Fruit fly (Drosophila melanogaster) whole organism, embryonic: ENCODE data around the gene stol.
A peak's percentile ranks its signal among the peaks of the same experiment; 100 is the strongest.

ENCODE experiments used
- B-H2 ChIP-seq: fragments of 200-800 bp; sonication (Bioruptor generic); optimal IDR thresholded peaks from 2 replicates; lab custom pipeline; 2018; ENCODE audit warnings: missing biosample characterization, mild to moderate bottlenecking, missing genetic modification characterization
- BEAF-32 ChIP-seq: fragments of 200-800 bp; sonication (Bioruptor generic); optimal IDR thresholded peaks from 3 replicates; lab custom pipeline; 2017; ENCODE audit warnings: missing biosample characterization, missing genetic modification characterization, mild to moderate bottlenecking, moderate library complexity, missing genetic modification reagents
- Bdp1 ChIP-seq: fragments of 200-800 bp; sonication (Bioruptor generic); optimal IDR thresholded peaks from 3 replicates; lab custom pipeline; 2016; ENCODE audit warnings: missing biosample characterization, missing genetic modification characterization
- Blimp-1 ChIP-seq: fragments of 200-800 bp; sonication (Bioruptor generic); optimal IDR thresholded peaks from 3 replicates; lab custom pipeline; 2018; ENCODE audit warnings: missing biosample characterization, missing genetic modification characterization, mild to moderate bottlenecking, moderate library complexity, missing genetic modification reagents
- Bteb2 ChIP-seq: fragments of 200-800 bp; sonication (Bioruptor generic); optimal IDR thresholded peaks from 2 replicates; lab custom pipeline; 2016; ENCODE audit warnings: missing biosample characterization, missing genetic modification characterization
- CG10366 ChIP-seq: fragments of 200-800 bp; sonication (Bioruptor generic); IDR thresholded peaks from 2 replicates; pipeline ENCODE4 v1.3.6; 2022; ENCODE audit warnings: missing biosample characterization, missing genetic modification characterization
- CG10959 ChIP-seq: fragments of 200-800 bp; sonication (Bioruptor generic); IDR thresholded peaks from 2 replicates; pipeline ENCODE4 v1.3.6; 2022; ENCODE audit warnings: missing biosample characterization, missing genetic modification characterization
- CG12071 ChIP-seq: fragments of 200-800 bp; sonication (Bioruptor generic); optimal IDR thresholded peaks from 3 replicates; lab custom pipeline; 2018; ENCODE audit warnings: missing biosample characterization, mild to moderate bottlenecking, missing genetic modification characterization
- CG12155 ChIP-seq: fragments of 200-800 bp; sonication (Bioruptor generic); optimal IDR thresholded peaks from 3 replicates; lab custom pipeline; 2016; ENCODE audit warnings: missing biosample characterization, missing genetic modification characterization
- CG13624 ChIP-seq: fragments of 200-800 bp; sonication (Bioruptor generic); optimal IDR thresholded peaks from 2 replicates; lab custom pipeline; 2016; ENCODE audit warnings: missing biosample characterization, missing genetic modification characterization
- CG14860 ChIP-seq: fragments of 200-800 bp; sonication (Bioruptor generic); IDR thresholded peaks from 3 replicates; pipeline ENCODE4 v1.3.6; 2022; ENCODE audit warnings: missing biosample characterization, missing genetic modification characterization; ENCODE audit not compliant: partially characterized antibody
- CG15011 ChIP-seq: fragments of 200-800 bp; sonication (Bioruptor generic); optimal IDR thresholded peaks from 3 replicates; lab custom pipeline; 2018; ENCODE audit warnings: missing biosample characterization, mild to moderate bottlenecking, missing genetic modification characterization
- CG1792 ChIP-seq: fragments of 200-800 bp; sonication (Bioruptor generic); optimal IDR thresholded peaks from 2 replicates; lab custom pipeline; 2016; ENCODE audit warnings: missing biosample characterization, missing genetic modification characterization
- CG18619 ChIP-seq: fragments of 200-800 bp; sonication (Bioruptor generic); optimal IDR thresholded peaks from 3 replicates; lab custom pipeline; 2017; ENCODE audit warnings: missing biosample characterization, mild to moderate bottlenecking, missing genetic modification characterization
- CG2875 ChIP-seq: fragments of 200-800 bp; sonication (Bioruptor generic); optimal IDR thresholded peaks from 2 replicates; lab custom pipeline; 2017; ENCODE audit warnings: missing biosample characterization, mild to moderate bottlenecking, missing genetic modification characterization, missing genetic modification reagents
- CG3163 ChIP-seq: fragments of 200-800 bp; sonication (Bioruptor generic); optimal IDR thresholded peaks from 3 replicates; lab custom pipeline; 2016; ENCODE audit warnings: missing biosample characterization, missing genetic modification characterization
- CG33557 ChIP-seq: fragments of 200-800 bp; sonication (Bioruptor generic); optimal IDR thresholded peaks from 2 replicates; lab custom pipeline; 2019; ENCODE audit warnings: missing biosample characterization, mild to moderate bottlenecking, missing genetic modification characterization, moderate library complexity
- CG34422 ChIP-seq: fragments of 200-800 bp; sonication (Bioruptor generic); IDR thresholded peaks from 3 replicates; pipeline ENCODE4 v1.3.6; 2022; ENCODE audit warnings: missing biosample characterization, missing genetic modification characterization
- CG6175 ChIP-seq: fragments of 200-800 bp; sonication (Bioruptor generic); IDR thresholded peaks from 3 replicates; pipeline ENCODE4 v1.3.6; 2022; ENCODE audit warnings: missing biosample characterization, missing genetic modification characterization
- CG7372 ChIP-seq: fragments of 200-800 bp; sonication (Bioruptor generic); IDR thresholded peaks from 2 replicates; pipeline ENCODE4 v1.3.6; 2022; ENCODE audit warnings: missing biosample characterization, missing genetic modification characterization
- CG7745 ChIP-seq: fragments of 200-800 bp; sonication (Bioruptor generic); optimal IDR thresholded peaks from 2 replicates; lab custom pipeline; 2018; ENCODE audit warnings: missing biosample characterization, mild to moderate bottlenecking, missing genetic modification characterization, moderate library complexity
- CG7928 ChIP-seq: fragments of 200-800 bp; sonication (Bioruptor generic); optimal IDR thresholded peaks from 2 replicates; lab custom pipeline; 2017; ENCODE audit warnings: missing biosample characterization, mild to moderate bottlenecking, missing genetic modification characterization
- Chrac-16 ChIP-seq: fragments of 200-800 bp; sonication (Bioruptor generic); optimal IDR thresholded peaks from 3 replicates; lab custom pipeline; 2016; ENCODE audit warnings: missing biosample characterization, missing genetic modification characterization
- Dek ChIP-seq: fragments of 200-800 bp; sonication (Bioruptor generic); optimal IDR thresholded peaks from 3 replicates; lab custom pipeline; 2019; ENCODE audit warnings: missing biosample characterization, mild to moderate bottlenecking, missing genetic modification characterization, moderate library complexity
- Dip2 ChIP-seq: fragments of 200-800 bp; sonication (Bioruptor generic); IDR thresholded peaks from 2 replicates; pipeline ENCODE4 v1.3.6; 2022; ENCODE audit warnings: missing biosample characterization, missing genetic modification characterization
- Kr ChIP-seq: fragments of 200-800 bp; sonication (Bioruptor generic); optimal IDR thresholded peaks from 2 replicates; lab custom pipeline; 2017; ENCODE audit warnings: missing biosample characterization, mild to moderate bottlenecking, missing genetic modification characterization
- Nf-YA ChIP-seq: fragments of 200-800 bp; sonication (Bioruptor generic); IDR thresholded peaks from 2 replicates; pipeline ENCODE4 v1.3.6; 2022; ENCODE audit warnings: missing biosample characterization, missing genetic modification characterization
- Nf-YC ChIP-seq: fragments of 200-800 bp; optimal IDR thresholded peaks from 3 replicates; lab custom pipeline; 2019; ENCODE audit warnings: missing biosample characterization, mild to moderate bottlenecking, missing genetic modification characterization, moderate library complexity
- NfI ChIP-seq: fragments of 200-800 bp; sonication (Bioruptor generic); optimal IDR thresholded peaks from 3 replicates; lab custom pipeline; 2018; ENCODE audit warnings: missing biosample characterization, mild to moderate bottlenecking, missing genetic modification characterization, moderate library complexity
- PHDP ChIP-seq: fragments of 200-800 bp; sonication (Bioruptor generic); optimal IDR thresholded peaks from 3 replicates; lab custom pipeline; 2018; ENCODE audit warnings: missing biosample characterization, mild to moderate bottlenecking, missing genetic modification characterization, moderate library complexity
- ash1 ChIP-seq: fragments of 200-800 bp; sonication (Bioruptor generic); optimal IDR thresholded peaks from 2 replicates; lab custom pipeline; 2018; ENCODE audit warnings: missing biosample characterization, mild to moderate bottlenecking, missing genetic modification characterization
- az2 ChIP-seq: fragments of 200-800 bp; sonication (Bioruptor generic); optimal IDR thresholded peaks from 3 replicates; lab custom pipeline; 2016; ENCODE audit warnings: missing biosample characterization, missing genetic modification characterization
- cato ChIP-seq: fragments of 200-800 bp; sonication (Bioruptor generic); optimal IDR thresholded peaks from 2 replicates; lab custom pipeline; 2016; ENCODE audit warnings: missing biosample characterization, missing genetic modification characterization, borderline replicate concordance
- dimm ChIP-seq: fragments of 200-800 bp; sonication (Bioruptor generic); IDR thresholded peaks from 2 replicates; pipeline ENCODE4 v1.3.6; 2022; ENCODE audit warnings: missing biosample characterization, missing genetic modification characterization
- ewg ChIP-seq: fragments of 200-800 bp; sonication (Bioruptor generic); optimal IDR thresholded peaks from 3 replicates; lab custom pipeline; 2017; ENCODE audit warnings: mild to moderate bottlenecking, missing biosample characterization, missing genetic modification reagents, missing genetic modification characterization
- exex ChIP-seq: fragments of 200-800 bp; sonication (Bioruptor generic); optimal IDR thresholded peaks from 4 replicates; lab custom pipeline; 2018; ENCODE audit warnings: missing biosample characterization, mild to moderate bottlenecking, missing genetic modification characterization, moderate library complexity
- ftz-f1 ChIP-seq: fragments of 200-800 bp; sonication (Bioruptor generic); optimal IDR thresholded peaks from 2 replicates; lab custom pipeline; 2016; ENCODE audit warnings: missing biosample characterization, missing genetic modification characterization
- grau ChIP-seq: fragments of 200-800 bp; optimal IDR thresholded peaks from 3 replicates; lab custom pipeline; 2019; ENCODE audit warnings: missing biosample characterization, mild to moderate bottlenecking, missing genetic modification characterization, moderate library complexity
- her ChIP-seq: fragments of 200-800 bp; sonication (Bioruptor generic); optimal IDR thresholded peaks from 2 replicates; lab custom pipeline; 2016; ENCODE audit warnings: missing biosample characterization, missing genetic modification characterization
- lab ChIP-seq: fragments of 200-800 bp; sonication (Bioruptor generic); optimal IDR thresholded peaks from 3 replicates; lab custom pipeline; 2017; ENCODE audit warnings: missing biosample characterization, missing genetic modification characterization, mild to moderate bottlenecking, moderate library complexity, missing genetic modification reagents
- nau ChIP-seq: fragments of 200-800 bp; sonication (Bioruptor generic); optimal IDR thresholded peaks from 3 replicates; lab custom pipeline; 2017; ENCODE audit warnings: missing biosample characterization, mild to moderate bottlenecking, missing genetic modification characterization, missing genetic modification reagents
- peb ChIP-seq: fragments of 200-800 bp; sonication (Bioruptor generic); IDR thresholded peaks from 2 replicates; pipeline ENCODE4 v1.3.6; 2022; ENCODE audit warnings: missing biosample characterization, missing genetic modification characterization
- pho ChIP-seq: fragments of 200-800 bp; sonication (Bioruptor generic); optimal IDR thresholded peaks from 2 replicates; lab custom pipeline; 2016; ENCODE audit warnings: missing biosample characterization, missing genetic modification characterization
- pnt ChIP-seq: fragments of 200-800 bp; sonication (Bioruptor generic); optimal IDR thresholded peaks from 3 replicates; lab custom pipeline; 2016; ENCODE audit warnings: missing biosample characterization, missing genetic modification characterization
- scrt ChIP-seq: fragments of 200-800 bp; sonication (Bioruptor generic); optimal IDR thresholded peaks from 2 replicates; lab custom pipeline; 2018; ENCODE audit warnings: missing biosample characterization, mild to moderate bottlenecking, missing genetic modification characterization, moderate library complexity
- shn ChIP-seq: fragments of 200-800 bp; sonication (Bioruptor generic); optimal IDR thresholded peaks from 3 replicates; lab custom pipeline; 2016; ENCODE audit warnings: missing biosample characterization, missing genetic modification characterization
- sima ChIP-seq: fragments of 200-800 bp; sonication (Bioruptor generic); optimal IDR thresholded peaks from 2 replicates; lab custom pipeline; 2016; ENCODE audit warnings: missing biosample characterization, missing genetic modification characterization
- sr ChIP-seq: fragments of 200-800 bp; sonication (Bioruptor generic); IDR thresholded peaks from 3 replicates; pipeline ENCODE4 v1.3.6; 2022; ENCODE audit warnings: missing biosample characterization, missing genetic modification characterization
- tx ChIP-seq: fragments of 200-800 bp; sonication (Bioruptor generic); optimal IDR thresholded peaks from 2 replicates; lab custom pipeline; 2016; ENCODE audit warnings: missing biosample characterization, missing genetic modification characterization
- unpg ChIP-seq: fragments of 200-800 bp; sonication (Bioruptor generic); optimal IDR thresholded peaks from 3 replicates; lab custom pipeline; 2018; ENCODE audit warnings: missing biosample characterization, mild to moderate bottlenecking, missing genetic modification characterization, moderate library complexity
- zf30C ChIP-seq: fragments of 200-800 bp; sonication (Bioruptor generic); optimal IDR thresholded peaks from 3 replicates; lab custom pipeline; 2018; ENCODE audit warnings: missing biosample characterization, mild to moderate bottlenecking, missing genetic modification characterization

stol gene

DNA sequence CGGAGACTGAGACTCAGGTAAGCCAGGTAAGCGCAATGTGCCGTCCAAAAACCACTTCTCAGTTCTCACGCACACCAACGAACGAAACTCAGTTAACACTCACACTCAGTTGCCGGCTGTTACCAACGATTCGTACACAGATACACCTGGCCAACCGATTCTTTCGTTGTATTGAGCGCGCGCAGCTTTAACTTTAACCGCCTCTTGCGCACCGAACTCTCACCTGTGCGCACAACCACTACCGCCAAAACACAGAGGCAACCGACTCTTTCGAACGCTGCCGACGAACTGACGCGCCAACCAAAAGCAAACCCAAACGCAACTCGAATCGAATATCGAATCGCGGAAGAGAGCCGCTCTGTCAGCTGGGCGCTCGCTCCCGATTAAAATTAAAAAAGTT is 44.4 kb upstream of the stol start, which contains the start of gene Gli (continued):
- TF ChIP-seq ewg (peak; percentile 79), CG2875 (GFP tag; lab: Kevin White, UChicago) (no peak), Chrac-16 (GFP tag; lab: Kevin White, UChicago) (no peak), ash1 (no peak), CG3163 (GFP tag; lab: Kevin White, UChicago) (peak; percentile 82), ftz-f1 (GFP tag; lab: Kevin White, UChicago) (peak; percentile 69), Bteb2 (GFP tag; lab: Kevin White, UChicago) (no peak), CG33557 (no peak), B-H2 (GFP tag; lab: Kevin White, UChicago) (peak; percentile 53), Nf-YC (peak; percentile 62), peb (no peak), lab (GFP tag; lab: Kevin White, UChicago) (no peak), CG6175 (GFP tag; lab: Robert Waterston, UW) (peak; percentile 35; the same call in 1 of the 3 replicates), exex (tag; lab: Kevin White, UChicago) (peak; percentile 25), tx (no peak), unpg (GFP tag; lab: Kevin White, UChicago) (no peak), her (GFP tag; lab: Kevin White, UChicago) (peak; percentile 51), Dek (no peak), Kr (GFP tag; lab: Kevin White, UChicago) (no peak), dimm (GFP tag; lab: Robert Waterston, UW) (no peak), az2 (GFP tag; lab: Kevin White, UChicago) (no peak), Bdp1 (GFP tag; lab: Kevin White, UChicago) (no peak), sr (GFP tag; lab: Robert Waterston, UW) (peak; percentile 51; the same call in 1 of the 3 replicates), grau (tag; lab: Kevin White, UChicago) (peak; percentile 13), CG7745 (tag; lab: Kevin White, UChicago) (no peak), CG10959 (GFP tag; lab: Robert Waterston, UW) (0 out of 2 replicates have a peak, but pooled peaks have one; percentile 17), CG7928 (no peak), sima (GFP tag; lab: Kevin White, UChicago) (no peak), CG10366 (no peak), BEAF-32 (GFP tag; lab: Kevin White, UChicago) (no peak), pho (GFP tag; lab: Kevin White, UChicago) (no peak), CG18619 (no peak), CG15011 (GFP tag; lab: Kevin White, UChicago) (no peak), shn (no peak), CG1792 (GFP tag; lab: Kevin White, UChicago) (peak; percentile 22), Nf-YA (GFP tag; lab: Robert Waterston, UW) (peak; percentile 28; the same call in 1 of the 2 replicates), nau (no peak), CG7372 (no peak), Dip2 (no peak), CG12071 (GFP tag; lab: Kevin White, UChicago) (peak; percentile 61), PHDP (tag; lab: Kevin White, UChicago) (peak; percentile 40), scrt (GFP tag; lab: Kevin White, UChicago) (no peak), zf30C (GFP tag; lab: Kevin White, UChicago) (no peak), cato (GFP tag; lab: Kevin White, UChicago) (no peak), CG14860 (GFP tag; lab: Robert Waterston, UW) (no peak), CG13624 (GFP tag; lab: Kevin White, UChicago) (peak; percentile 27), CG34422 (GFP tag; lab: Robert Waterston, UW) (peak; percentile 75; the same call in 2 of the 3 replicates), CG12155 (no peak), Blimp-1 (GFP tag; lab: Kevin White, UChicago) (no peak), NfI (GFP tag; lab: Kevin White, UChicago) (peak; percentile 8), pnt (GFP tag; lab: Kevin White, UChicago) (no peak)
